Fruit fly (Drosophila melanogaster) whole organism, prepupa: Measurements from ENCODE around the gene dnc.

ENCODE experiments used
- CG10669 ChIP-seq: fragments of 200-800 bp; sonication (Bioruptor generic); optimal IDR thresholded peaks from 3 replicates; lab custom pipeline; 2018; ENCODE audit warnings: missing biosample characterization, mild to moderate bottlenecking, missing genetic modification characterization, moderate library complexity
- CG6808 ChIP-seq: fragments of 200-800 bp; sonication (Bioruptor generic); optimal IDR thresholded peaks from 3 replicates; lab custom pipeline; 2017; ENCODE audit warnings: missing biosample characterization, missing genetic modification characterization, mild to moderate bottlenecking, moderate library complexity, missing genetic modification reagents
- Eip78C ChIP-seq: fragments of 200-800 bp; sonication (Bioruptor generic); peaks from one replicate; lab custom pipeline; 2016; ENCODE audit warnings: missing biosample characterization, missing genetic modification characterization
- Ets96B ChIP-seq: fragments of 200-800 bp; optimal IDR thresholded peaks from 2 replicates; lab custom pipeline; 2019; ENCODE audit warnings: missing biosample characterization, mild to moderate bottlenecking, missing genetic modification characterization, moderate library complexity
- Hr39 ChIP-seq: fragments of 200-800 bp; sonication (Bioruptor generic); optimal IDR thresholded peaks from 2 replicates; lab custom pipeline; 2016; ENCODE audit warnings: missing biosample characterization, missing genetic modification characterization
- Met ChIP-seq: fragments of 200-800 bp; sonication (Bioruptor generic); optimal IDR thresholded peaks from 3 replicates; lab custom pipeline; 2016; ENCODE audit warnings: missing biosample characterization, missing genetic modification characterization
- achi ChIP-seq: fragments of 200-800 bp; sonication (Bioruptor generic); optimal IDR thresholded peaks from 3 replicates; lab custom pipeline; 2016; ENCODE audit warnings: missing biosample characterization, missing genetic modification characterization
- pdm3 ChIP-seq: fragments of 200-800 bp; sonication (Bioruptor generic); optimal IDR thresholded peaks from 3 replicates; lab custom pipeline; 2016; ENCODE audit warnings: missing biosample characterization, missing genetic modification characterization
- vri ChIP-seq: fragments of 200-800 bp; sonication (Bioruptor generic); optimal IDR thresholded peaks from 3 replicates; lab custom pipeline; 2016; ENCODE audit warnings: missing biosample characterization, mild to moderate bottlenecking, missing genetic modification characterization

- no peak for TF ChIP-seq Met (GFP tag; lab: Kevin White, UChicago)
- no peak for TF ChIP-seq Ets96B
- no peak for TF ChIP-seq Eip78C (GFP tag; lab: Kevin White, UChicago)
- peak; percentile 1 for TF ChIP-seq vri
- no peak for TF ChIP-seq Hr39 (GFP tag; lab: Kevin White, UChicago)
- TF ChIP-seq pdm3 (GFP tag; lab: Kevin White, UChicago): no peak
- no peak for TF ChIP-seq CG10669 (GFP tag; lab: Kevin White, UChicago)
- no peak for TF ChIP-seq achi (GFP tag; lab: Kevin White, UChicago)
- no peak for TF ChIP-seq CG6808 (GFP tag; lab: Kevin White, UChicago)
Observed at dm6 chrX:3372656-3373268, 196.5 kb downstream of the dnc start, which contains the start of gene Myc.
